Fruit fly (Drosophila melanogaster): Measurements from ENCODE around the gene Fadd.
A peak's percentile ranks its signal among the peaks of the same experiment; 100 is the strongest.

Fadd gene

dm6 chr3R:22018777-22019420, 15.4 kb upstream of the Fadd start, which contains the start of gene Idh3b (continued):
- TF ChIP-seq Antp (GFP tag; optimal IDR thresholded peaks at IDR 0.05): peak; percentile 83
- peak; percentile 88 for TF ChIP-seq CG3847 (GFP tag; IDR thresholded peaks at IDR 0.05)
- TF ChIP-seq stc (GFP tag; IDR thresholded peaks at IDR 0.05): no peak
- TF ChIP-seq CG13424 (tag; optimal IDR thresholded peaks at IDR 0.05): no peak
- TF ChIP-seq gce (GFP tag; IDR thresholded peaks at IDR 0.05): no peak
- TF ChIP-seq Vsx1 (GFP tag; optimal IDR thresholded peaks at IDR 0.05): no peak
- peak; percentile 84 for TF ChIP-seq CG13624 (GFP tag; optimal IDR thresholded peaks at IDR 0.05)
- TF ChIP-seq slou (GFP tag; optimal IDR thresholded peaks at IDR 0.05): peak; percentile 6
- no peak for TF ChIP-seq CG8924 (tag; optimal IDR thresholded peaks at IDR 0.05)
- TF ChIP-seq CTCF (GFP tag; optimal IDR thresholded peaks at IDR 0.05): peak; percentile 40
- TF ChIP-seq BtbVII (GFP tag; optimal IDR thresholded peaks at IDR 0.05): no peak
- peak; percentile 65 for TF ChIP-seq tin (GFP tag; optimal IDR thresholded peaks at IDR 0.05)
- TF ChIP-seq odd (GFP tag; optimal IDR thresholded peaks at IDR 0.05): no peak
- TF ChIP-seq salm (tag; optimal IDR thresholded peaks at IDR 0.05): no peak
- TF ChIP-seq hbn (GFP tag; IDR thresholded peaks at IDR 0.05; ENCODE audit: partially characterized antibody): peak; percentile 97
- TF ChIP-seq CG11696 (GFP tag; IDR thresholded peaks at IDR 0.05): no peak
- TF ChIP-seq Side (GFP tag; optimal IDR thresholded peaks at IDR 0.05): peak; percentile 54
- peak; percentile 44 for TF ChIP-seq Dek (tag; optimal IDR thresholded peaks at IDR 0.05)
- TF ChIP-seq sqz (GFP tag; optimal IDR thresholded peaks at IDR 0.05): no peak
- TF ChIP-seq disco-r (GFP tag; optimal IDR thresholded peaks at IDR 0.05): peak; percentile 6
- TF ChIP-seq Dbx (GFP tag; IDR thresholded peaks at IDR 0.05): no peak
- no peak for TF ChIP-seq fd102C (GFP tag; optimal IDR thresholded peaks at IDR 0.05)
- TF ChIP-seq dati (GFP tag; IDR thresholded peaks at IDR 0.05): no peak
- no peak for TF ChIP-seq CG15479 (GFP tag; optimal IDR thresholded peaks at IDR 0.05)
- TF ChIP-seq ase (GFP tag; IDR thresholded peaks at IDR 0.05): no peak
- TF ChIP-seq CG3065 (GFP tag; optimal IDR thresholded peaks at IDR 0.05): peak; percentile 55
- no peak for TF ChIP-seq pan (optimal IDR thresholded peaks at IDR 0.05)
- TF ChIP-seq pan (GFP tag; optimal IDR thresholded peaks at IDR 0.05 in 1 of 2, IDR thresholded peaks at IDR 0.05 in 1 of 2): no peak
- TF ChIP-seq gt (GFP tag; IDR thresholded peaks at IDR 0.05): no peak
- no peak for TF ChIP-seq shn (GFP tag; optimal IDR thresholded peaks at IDR 0.05)
- TF ChIP-seq CG4328 (GFP tag; optimal IDR thresholded peaks at IDR 0.05): no peak
- peak; percentile 70 for TF ChIP-seq pum (GFP tag; optimal IDR thresholded peaks at IDR 0.05)
- TF ChIP-seq Gsc (GFP tag; IDR thresholded peaks at IDR 0.05): no peak
- no peak for TF ChIP-seq CG34422 (GFP tag; IDR thresholded peaks at IDR 0.05)
- no peak for TF ChIP-seq CG14014 (GFP tag; IDR thresholded peaks at IDR 0.05)
- peak; percentile 75 to 98 for TF ChIP-seq crp (GFP tag; optimal IDR thresholded peaks at IDR 0.05)
- TF ChIP-seq lab (GFP tag; optimal IDR thresholded peaks at IDR 0.05): peak; percentile 78
- TF ChIP-seq otp (GFP tag; IDR thresholded peaks at IDR 0.05): no peak
- no peak for TF ChIP-seq Kr (GFP tag; optimal IDR thresholded peaks at IDR 0.05)
- no peak for TF ChIP-seq cas (GFP tag; IDR thresholded peaks at IDR 0.05)
- no peak; the same call in 1 of the 2 replicates for TF ChIP-seq ssp (GFP tag; IDR thresholded peaks at IDR 0.05)
- TF ChIP-seq Poxn (GFP tag; IDR thresholded peaks at IDR 0.05): no peak
- TF ChIP-seq cwo (GFP tag; optimal IDR thresholded peaks at IDR 0.05): no peak
- TF ChIP-seq Ssrp (tag; optimal IDR thresholded peaks at IDR 0.05): no peak
- TF ChIP-seq exex (tag; optimal IDR thresholded peaks at IDR 0.05): peak; percentile 25
- TF ChIP-seq CG14965 (GFP tag; optimal IDR thresholded peaks at IDR 0.05; ENCODE audit: borderline replicate concordance): no peak
- TF ChIP-seq GATAe (GFP tag; conservative IDR thresholded peaks at IDR 0.05): no peak
- TF ChIP-seq dysf (GFP tag; IDR thresholded peaks at IDR 0.05): no peak; the same call in 2 of the 3 replicates
- no peak for TF ChIP-seq Oli (tag; optimal IDR thresholded peaks at IDR 0.05)
- TF ChIP-seq HLH4C (GFP tag; IDR thresholded peaks at IDR 0.05; ENCODE audit: partially characterized antibody): peak; percentile 84
- peak; percentile 72 for TF ChIP-seq ftz-f1 (GFP tag; optimal IDR thresholded peaks at IDR 0.05)

Data from whole organism, embryonic.